Worm (Caenorhabditis elegans): ENCODE measurements around the gene sdpn-1.

Gene sdpn-1

ce11 chrX:7945438-7945837 is 52.6 kb downstream of the sdpn-1 start:
- no peak for TF ChIP-seq eor-1 (tag; optimal IDR thresholded peaks at IDR 0.05)
- peak; percentile 69 for TF ChIP-seq egl-5 (tag; optimal IDR thresholded peaks at IDR 0.05)

DNA sequence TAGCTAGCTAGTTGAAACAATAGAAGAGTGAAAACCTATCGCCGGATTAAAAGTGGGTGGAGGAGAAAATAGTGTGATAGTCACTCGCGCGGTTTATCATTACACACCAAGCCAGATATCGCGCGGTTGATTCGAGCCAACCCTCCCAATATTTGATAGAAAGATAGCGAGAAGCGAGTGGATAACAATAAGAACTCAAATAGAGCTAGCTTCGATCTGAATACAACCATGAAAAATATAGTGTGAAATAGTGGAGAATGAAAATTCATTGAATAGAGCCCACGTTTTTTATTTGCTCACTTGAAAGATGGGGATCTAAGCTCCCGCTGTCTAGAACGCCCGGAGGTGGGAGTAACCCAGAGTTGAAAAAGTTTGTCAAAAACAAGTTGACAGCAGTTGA is 53.0 kb downstream of the sdpn-1 start, which contains the start of gene tnt-3:
Gene tnt-3, minus strand, starts transcription at position 101 of the 400 bp plus-strand sequence.
- TF ChIP-seq R02D3.7 (tag; optimal IDR thresholded peaks at IDR 0.05) (no peak), nfya-1 (tag; optimal IDR thresholded peaks at IDR 0.05; ENCODE audit: insufficient read depth) (no peak), lin-39 (tag; optimal IDR thresholded peaks at IDR 0.05) (no peak), nhr-11 (tag; optimal IDR thresholded peaks at IDR 0.05) (no peak), ztf-11 (tag; optimal IDR thresholded peaks at IDR 0.05) (no peak)

- TF ChIP-seq nhr-23 (tag; optimal IDR thresholded peaks at IDR 0.05) (no peak), sea-2 (GFP tag; optimal IDR thresholded peaks at IDR 0.05) (no peak), lin-15B (tag; optimal IDR thresholded peaks at IDR 0.05) (no peak), ZK546.5 (tag; optimal IDR thresholded peaks at IDR 0.05) (no peak), aly-2 (tag; optimal IDR thresholded peaks at IDR 0.05) (no peak), nhr-43 (tag; optimal IDR thresholded peaks at IDR 0.05; ENCODE audit: poor library complexity, severe bottlenecking) (no peak), mdl-1 (tag; optimal IDR thresholded peaks at IDR 0.05) (no peak), snpc-4 (tag; optimal IDR thresholded peaks at IDR 0.05) (no peak), nhr-237 (tag; optimal IDR thresholded peaks at IDR 0.05) (no peak), nhr-76 (tag; optimal IDR thresholded peaks at IDR 0.05) (no peak)
Observed at ce11 chrX:7942675-7943074, 55.4 kb downstream of the sdpn-1 start.

Measured in whole organism, L3 larva.